Worm (Caenorhabditis elegans) whole organism, L4 larva: Measurements from ENCODE around the gene gur-3.

Experiments
- F10B5.3 ChIP-seq: sonication (generic microtip); optimal IDR thresholded peaks from 2 replicates; lab custom pipeline; 2016; ENCODE audit warnings: mild to moderate bottlenecking, missing genetic modification characterization, missing compliant biosample characterization
- F26F4.8 ChIP-seq: fragments of 200-800 bp; sonication (Bioruptor generic); conservative IDR thresholded peaks from 2 replicates; pipeline ENCODE4 v1.3.6; 2022; ENCODE audit warnings: missing genetic modification characterization, missing compliant biosample characterization
- T26A8.4 ChIP-seq: fragments of 200-800 bp; sonication (Bioruptor generic); IDR thresholded peaks from 2 replicates; pipeline ENCODE4 v1.3.6; 2022; ENCODE audit warnings: missing genetic modification characterization, missing compliant biosample characterization
- ZK546.5 ChIP-seq, 2 experiments: sonication (generic microtip); optimal IDR thresholded peaks; 2 replicates each; lab custom pipeline; 2017; ENCODE audit warnings: missing biosample characterization in 2 of 2, missing genetic modification characterization in 2 of 2
- aha-1 ChIP-seq: fragments of 150-350 bp; peaks from one replicate; lab custom pipeline; 2014; ENCODE audit warnings: missing biosample characterization, missing genetic modification characterization
- aly-2 ChIP-seq: sonication (generic microtip); optimal IDR thresholded peaks from 2 replicates; lab custom pipeline; 2018; ENCODE audit warnings: missing biosample characterization, missing genetic modification characterization
- ceh-44 ChIP-seq: fragments of 200-800 bp; sonication (Bioruptor generic); IDR thresholded peaks from 2 replicates; pipeline ENCODE4 v1.3.6; 2022; ENCODE audit warnings: missing genetic modification reagents, missing genetic modification characterization, missing compliant biosample characterization
- ceh-82 ChIP-seq: sonication (generic microtip); optimal IDR thresholded peaks from 2 replicates; lab custom pipeline; 2017; ENCODE audit warnings: missing biosample characterization, missing genetic modification characterization
- ces-1 ChIP-seq: fragments of 150-350 bp; sonication (generic microtip); optimal IDR thresholded peaks from 4 replicates; lab custom pipeline; 2014; ENCODE audit warnings: missing biosample characterization, missing genetic modification reagents, missing genetic modification characterization
- cey-2 ChIP-seq: sonication (generic microtip); optimal IDR thresholded peaks from 3 replicates; lab custom pipeline; 2017; ENCODE audit warnings: missing genetic modification characterization, mild to moderate bottlenecking, missing compliant biosample characterization, antibody characterized with exemption, borderline replicate concordance; ENCODE audit not compliant: insufficient read depth
- dmd-9 ChIP-seq: fragments of 200-800 bp; sonication (Bioruptor generic); IDR thresholded peaks from 2 replicates; pipeline ENCODE4 v1.3.6; 2022; ENCODE audit warnings: missing genetic modification reagents, missing genetic modification characterization, missing compliant biosample characterization
- dpl-1 ChIP-seq: fragments of 150-350 bp; optimal IDR thresholded peaks from 2 replicates; lab custom pipeline; 2014; ENCODE audit warnings: missing biosample characterization, missing genetic modification reagents, missing genetic modification characterization
- duxl-1 ChIP-seq: sonication (generic microtip); optimal IDR thresholded peaks from 2 replicates; lab custom pipeline; 2016; ENCODE audit warnings: mild to moderate bottlenecking, missing genetic modification characterization, moderate library complexity, missing compliant biosample characterization; ENCODE audit not compliant: poor library complexity
- gei-8 ChIP-seq: fragments of 200-800 bp; sonication (Bioruptor generic); optimal IDR thresholded peaks from 2 replicates; lab custom pipeline; 2018; ENCODE audit warnings: mild to moderate bottlenecking, missing genetic modification characterization, missing compliant biosample characterization
- hlh-30 ChIP-seq: sonication (generic microtip); optimal IDR thresholded peaks from 2 replicates; lab custom pipeline; 2017; ENCODE audit warnings: antibody characterized with exemption, mild to moderate bottlenecking, missing genetic modification characterization, missing compliant biosample characterization; ENCODE audit not compliant: insufficient read depth
- lim-7 ChIP-seq: fragments of 200-800 bp; sonication (Bioruptor generic); IDR thresholded peaks from 2 replicates; pipeline ENCODE4 v1.3.6; 2022; ENCODE audit warnings: missing genetic modification characterization, missing compliant biosample characterization
- lin-15B ChIP-seq: fragments of 150-350 bp; sonication (generic microtip); optimal IDR thresholded peaks from 3 replicates; lab custom pipeline; 2014; ENCODE audit warnings: missing biosample characterization, missing genetic modification characterization
- lin-29 ChIP-seq: fragments of 200-800 bp; sonication (Bioruptor generic); IDR thresholded peaks from 2 replicates; pipeline ENCODE4 v1.3.6; 2022; ENCODE audit warnings: missing genetic modification reagents, missing genetic modification characterization, missing compliant biosample characterization
- lin-38 ChIP-seq: fragments of 200-800 bp; sonication (Bioruptor generic); IDR thresholded peaks from 2 replicates; pipeline ENCODE4 v1.3.6; 2022; ENCODE audit warnings: missing genetic modification reagents, missing genetic modification characterization, missing compliant biosample characterization
- lir-3 ChIP-seq: sonication (generic microtip); optimal IDR thresholded peaks from 2 replicates; lab custom pipeline; 2016; ENCODE audit warnings: mild to moderate bottlenecking, missing genetic modification characterization, missing compliant biosample characterization
- madf-9 ChIP-seq: fragments of 200-800 bp; sonication (Bioruptor generic); conservative IDR thresholded peaks from 2 replicates; pipeline ENCODE4 v1.3.6; 2022; ENCODE audit warnings: missing genetic modification reagents, missing genetic modification characterization, missing compliant biosample characterization
- nhr-25 ChIP-seq: sonication (generic microtip); optimal IDR thresholded peaks from 2 replicates; lab custom pipeline; 2017; ENCODE audit warnings: missing genetic modification characterization, mild to moderate bottlenecking, missing compliant biosample characterization, antibody characterized with exemption, moderate library complexity, borderline replicate concordance; ENCODE audit not compliant: insufficient read depth
- nhr-42 ChIP-seq: fragments of 200-800 bp; sonication (Bioruptor generic); IDR thresholded peaks from 2 replicates; pipeline ENCODE4 v1.3.6; 2022; ENCODE audit warnings: missing genetic modification characterization, missing compliant biosample characterization
- php-3 ChIP-seq: fragments of 200-800 bp; sonication (Bioruptor generic); IDR thresholded peaks from 2 replicates; pipeline ENCODE4 v1.3.6; 2022; ENCODE audit warnings: missing genetic modification reagents, missing genetic modification characterization, missing compliant biosample characterization
- tag-97 ChIP-seq: fragments of 200-800 bp; sonication (Bioruptor generic); IDR thresholded peaks from 2 replicates; pipeline ENCODE4 v1.3.6; 2022; ENCODE audit warnings: missing genetic modification characterization, missing compliant biosample characterization
- unc-62 ChIP-seq, 3 experiments: fragments of 150-350 bp in 1 of 3; sonication (generic microtip); optimal IDR thresholded peaks in 2 of 3; peaks in 1 of 3; 1 replicate in 1 of 3; 2 replicates in 2 of 3; lab custom pipeline; 2014 to 2017; ENCODE audit warnings: missing biosample characterization in 3 of 3, missing genetic modification characterization in 3 of 3, missing genetic modification reagents in 3 of 3, missing genotype in 1 of 3

Gene gur-3

ce11 chrX:10372556-10372955 is 33.5 kb downstream of the gur-3 start, which contains the start of gene Y49A10A.2 (continued):
- TF ChIP-seq lin-15B (tag; lab: Kevin White, UChicago) (no peak), dmd-9 (no peak), ces-1 (GFP tag; lab: Kevin White, UChicago) (no peak), hlh-30 (tag; lab: Kevin White, UChicago) (peak; percentile 10), lir-3 (tag; lab: Kevin White, UChicago) (no peak), F10B5.3 (no peak)

ce11 chrX:10358083-10358482 is 48.0 kb downstream of the gur-3 start, which contains the start of gene efhc-1:
TSS of gene efhc-1 (plus strand) at chrX:10358383.
- TF ChIP-seq aha-1 (tag; lab: Kevin White, UChicago) (peak; percentile 51), hlh-30 (tag; lab: Kevin White, UChicago) (no peak)

ce11 chrX:10355650-10356049 is 50.5 kb downstream of the gur-3 start, which contains the start of gene R07E3.7:
TSS of gene R07E3.7 (minus strand) at chrX:10355750.
- TF ChIP-seq lim-7 = no peak
- no peak for TF ChIP-seq ZK546.5 (tag; optimal IDR thresholded peaks at IDR 0.05; lab: Kevin White, UChicago)
- TF ChIP-seq duxl-1 = no peak
- TF ChIP-seq hlh-30 (tag; lab: Kevin White, UChicago) = no peak
- no peak for TF ChIP-seq dpl-1
- no peak for TF ChIP-seq F26F4.8 (GFP tag; lab: Robert Waterston, UW)
- TF ChIP-seq ceh-82 (tag; lab: Kevin White, UChicago) = no peak
- TF ChIP-seq madf-9 = no peak
- no peak for TF ChIP-seq nhr-25 (tag; lab: Kevin White, UChicago)
- no peak for TF ChIP-seq aly-2 (tag; lab: Kevin White, UChicago)
- TF ChIP-seq T26A8.4 = no peak
- no peak for TF ChIP-seq tag-97
- no peak for TF ChIP-seq nhr-42 (GFP tag; lab: Robert Waterston, UW)
- no peak for TF ChIP-seq gei-8 (GFP tag; lab: Kevin White, UChicago)
- no peak for TF ChIP-seq lin-29
- no peak for TF ChIP-seq ceh-44 (GFP tag; lab: Robert Waterston, UW)
- TF ChIP-seq php-3 (GFP tag; lab: Robert Waterston, UW) = no peak
- no peak for TF ChIP-seq cey-2 (tag; lab: Kevin White, UChicago)

- TF ChIP-seq unc-62 (GFP tag; optimal IDR thresholded peaks at IDR 0.05 in 1 of 2; lab: Kevin White, UChicago) (peak in 1 of 2 experiments; percentile 28), unc-62 (tag; optimal IDR thresholded peaks at IDR 0.05; lab: Kevin White, UChicago) (no peak), lin-38 (no peak)
- TF ChIP-seq, all 104 proteins: peak for 1
These were observed 52.2 kb downstream of the gur-3 start for ce11 chrX:10353857-10354256.
